Worm (Caenorhabditis elegans): ENCODE measurements around the gene cls-1.

DNA sequence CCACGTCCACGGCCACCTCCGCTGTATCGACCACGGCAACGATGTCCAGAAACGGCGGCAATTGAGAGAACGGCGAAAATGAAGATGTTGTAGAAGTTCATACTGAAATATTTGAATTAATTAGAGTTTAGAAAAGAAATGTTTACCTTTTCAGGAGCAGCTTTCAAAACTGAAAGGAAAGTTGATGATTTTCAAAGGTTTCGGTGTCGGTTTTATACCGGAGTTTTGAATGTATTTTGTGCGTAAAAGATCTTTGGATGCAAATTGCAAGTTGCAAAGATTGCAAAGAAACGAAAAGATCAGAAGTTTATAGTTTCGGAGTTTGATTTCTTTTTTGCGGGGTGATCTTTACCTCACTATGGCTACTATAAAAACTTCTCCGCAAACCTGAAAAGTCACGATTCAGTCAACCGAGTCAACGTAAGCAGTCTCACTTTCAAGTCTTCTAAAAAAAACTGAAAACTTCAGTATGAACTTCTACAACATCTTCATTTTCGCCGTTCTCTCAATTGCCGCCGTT is 49.1 kb upstream of the cls-1 start, which contains the start of the genes fipr-19 and fipr-18:
- no peak for TF ChIP-seq nhr-77 (tag; optimal IDR thresholded peaks at IDR 0.05)
- no peak for TF ChIP-seq elt-2 (tag; optimal IDR thresholded peaks at IDR 0.05)
- TF ChIP-seq egl-27 (tag; optimal IDR thresholded peaks at IDR 0.05) = no peak
- no peak for TF ChIP-seq tbx-2 (tag; optimal IDR thresholded peaks at IDR 0.05)
- TF ChIP-seq R02D3.7 (tag; optimal IDR thresholded peaks at IDR 0.05) = no peak
- no peak for TF ChIP-seq elt-3 (tag; optimal IDR thresholded peaks at IDR 0.05)
- TF ChIP-seq nhr-25 (tag; optimal IDR thresholded peaks at IDR 0.05) = no peak
- TF ChIP-seq zag-1 (tag; optimal IDR thresholded peaks at IDR 0.05) = no peak
- no peak for TF ChIP-seq nhr-11 (tag; optimal IDR thresholded peaks at IDR 0.05)
- TF ChIP-seq ztf-11 (tag; optimal IDR thresholded peaks at IDR 0.05) = no peak
- no peak for TF ChIP-seq ceh-82 (tag; optimal IDR thresholded peaks at IDR 0.05)
- TF ChIP-seq ama-1 (optimal IDR thresholded peaks at IDR 0.05) = no peak
- no peak for TF ChIP-seq nhr-28 (tag; optimal IDR thresholded peaks at IDR 0.05)
- TF ChIP-seq nfya-1 (tag; optimal IDR thresholded peaks at IDR 0.05; ENCODE audit: insufficient read depth) = no peak
